Worm (Caenorhabditis elegans) whole organism, L4 larva: ENCODE results near the gene misc-1.

Source experiments
- F10B5.3 ChIP-seq: sonication (generic microtip); optimal IDR thresholded peaks from 2 replicates; lab custom pipeline; 2016; ENCODE audit warnings: mild to moderate bottlenecking, missing genetic modification characterization, missing compliant biosample characterization
- Y105C5A.15 ChIP-seq: fragments of 200-800 bp; sonication (Bioruptor generic); IDR thresholded peaks from 2 replicates; pipeline ENCODE4 v1.3.6; 2022; ENCODE audit warnings: missing genetic modification characterization, missing compliant biosample characterization
- Y75B8A.6 ChIP-seq: fragments of 200-800 bp; sonication (Bioruptor generic); IDR thresholded peaks from 2 replicates; pipeline ENCODE4 v1.3.6; 2022; ENCODE audit warnings: missing genetic modification reagents, missing genetic modification characterization, missing compliant biosample characterization
- ZK546.5 ChIP-seq, 2 experiments: sonication (generic microtip); optimal IDR thresholded peaks; 2 replicates each; lab custom pipeline; 2017; ENCODE audit warnings: missing biosample characterization in 2 of 2, missing genetic modification characterization in 2 of 2
- aha-1 ChIP-seq: fragments of 150-350 bp; peaks from one replicate; lab custom pipeline; 2014; ENCODE audit warnings: missing biosample characterization, missing genetic modification characterization
- aly-2 ChIP-seq: sonication (generic microtip); optimal IDR thresholded peaks from 2 replicates; lab custom pipeline; 2018; ENCODE audit warnings: missing biosample characterization, missing genetic modification characterization
- ceh-20 ChIP-seq: fragments of 200-800 bp; sonication (Bioruptor generic); IDR thresholded peaks from 2 replicates; pipeline ENCODE4 v1.3.6; 2022; ENCODE audit warnings: missing genetic modification reagents, missing genetic modification characterization, missing compliant biosample characterization
- ceh-82 ChIP-seq: sonication (generic microtip); optimal IDR thresholded peaks from 2 replicates; lab custom pipeline; 2017; ENCODE audit warnings: missing biosample characterization, missing genetic modification characterization
- ces-1 ChIP-seq: fragments of 150-350 bp; sonication (generic microtip); optimal IDR thresholded peaks from 4 replicates; lab custom pipeline; 2014; ENCODE audit warnings: missing biosample characterization, missing genetic modification reagents, missing genetic modification characterization
- cey-2 ChIP-seq: sonication (generic microtip); optimal IDR thresholded peaks from 3 replicates; lab custom pipeline; 2017; ENCODE audit warnings: missing genetic modification characterization, mild to moderate bottlenecking, missing compliant biosample characterization, antibody characterized with exemption, borderline replicate concordance; ENCODE audit not compliant: insufficient read depth
- daf-16 ChIP-seq, 3 experiments: sonication (generic microtip); optimal IDR thresholded peaks; 2 replicates each; lab custom pipeline; 2016 to 2017; ENCODE audit warnings: missing genetic modification characterization in 3 of 3, missing genetic modification reagents in 3 of 3, mild to moderate bottlenecking in 2 of 3, missing compliant biosample characterization in 2 of 3, missing biosample characterization in 1 of 3, moderate library complexity in 1 of 3
- daf-19 ChIP-seq: fragments of 200-800 bp; sonication (Bioruptor generic); conservative IDR thresholded peaks from 2 replicates; pipeline ENCODE4 v1.3.6; 2022; ENCODE audit warnings: missing genetic modification characterization, missing compliant biosample characterization
- dmd-6 ChIP-seq: fragments of 200-800 bp; sonication (Bioruptor generic); IDR thresholded peaks from 2 replicates; pipeline ENCODE4 v1.3.6; 2022; ENCODE audit warnings: missing genetic modification reagents, missing genetic modification characterization, missing compliant biosample characterization
- dmd-8 ChIP-seq: fragments of 200-800 bp; sonication (Bioruptor generic); IDR thresholded peaks from 2 replicates; pipeline ENCODE4 v1.3.6; 2022; ENCODE audit warnings: missing genetic modification characterization, missing compliant biosample characterization
- dpl-1 ChIP-seq: fragments of 150-350 bp; optimal IDR thresholded peaks from 2 replicates; lab custom pipeline; 2014; ENCODE audit warnings: missing biosample characterization, missing genetic modification reagents, missing genetic modification characterization
- hlh-11 ChIP-seq: fragments of 200-800 bp; sonication (Bioruptor generic); optimal IDR thresholded peaks from 2 replicates; lab custom pipeline; 2018; ENCODE audit warnings: mild to moderate bottlenecking, missing genetic modification characterization, missing compliant biosample characterization
- hlh-30 ChIP-seq: sonication (generic microtip); optimal IDR thresholded peaks from 2 replicates; lab custom pipeline; 2017; ENCODE audit warnings: antibody characterized with exemption, mild to moderate bottlenecking, missing genetic modification characterization, missing compliant biosample characterization; ENCODE audit not compliant: insufficient read depth
- lin-1 ChIP-seq: fragments of 200-800 bp; sonication (Bioruptor generic); IDR thresholded peaks from 2 replicates; pipeline ENCODE4 v1.3.6; 2022; ENCODE audit warnings: missing genetic modification reagents, missing genetic modification characterization, missing compliant biosample characterization
- lin-39 ChIP-seq: fragments of 150-350 bp; optimal IDR thresholded peaks from 2 replicates; lab custom pipeline; 2014; ENCODE audit warnings: missing biosample characterization, missing genetic modification reagents, missing genetic modification characterization
- lir-3 ChIP-seq: sonication (generic microtip); optimal IDR thresholded peaks from 2 replicates; lab custom pipeline; 2016; ENCODE audit warnings: mild to moderate bottlenecking, missing genetic modification characterization, missing compliant biosample characterization
- lsy-2 ChIP-seq, 2 experiments: fragments of 150-350 bp in 1 of 2; sonication (generic microtip) in 1 of 2; optimal IDR thresholded peaks; 2 replicates each; lab custom pipeline; 2014 to 2017; ENCODE audit warnings: missing biosample characterization in 2 of 2, missing genetic modification characterization in 2 of 2
- madf-5 ChIP-seq, 2 experiments: fragments of 200-800 bp; sonication (Bioruptor generic); IDR thresholded peaks; 2 replicates each; pipeline ENCODE4 v1.3.6; 2022; ENCODE audit warnings: missing compliant biosample characterization in 2 of 2, missing genetic modification characterization in 2 of 2
- mdl-1 ChIP-seq, 2 experiments: fragments of 150-350 bp in 1 of 2; sonication (generic microtip) in 1 of 2; optimal IDR thresholded peaks; 2 replicates each; lab custom pipeline; 2014 to 2017; ENCODE audit warnings: missing biosample characterization in 2 of 2, missing genetic modification characterization in 2 of 2
- mdt-29 ChIP-seq: fragments of 200-800 bp; sonication (Bioruptor generic); IDR thresholded peaks from 2 replicates; pipeline ENCODE4 v1.3.6; 2022; ENCODE audit warnings: missing genetic modification reagents, missing genetic modification characterization, missing compliant biosample characterization
- mep-1 ChIP-seq: fragments of 150-350 bp; sonication (generic microtip); optimal IDR thresholded peaks from 3 replicates; lab custom pipeline; 2014; ENCODE audit warnings: missing biosample characterization, missing genetic modification characterization
- mes-2 ChIP-seq: sonication (generic microtip); optimal IDR thresholded peaks from 2 replicates; lab custom pipeline; 2016; ENCODE audit warnings: missing genotype, mild to moderate bottlenecking, missing genetic modification characterization, missing compliant biosample characterization; ENCODE audit not compliant: poor library complexity, severe bottlenecking
- mxl-3 ChIP-seq: fragments of 200-800 bp; sonication (Bioruptor generic); optimal IDR thresholded peaks from 2 replicates; lab custom pipeline; 2018; ENCODE audit warnings: mild to moderate bottlenecking, missing genetic modification characterization, missing compliant biosample characterization
- nhr-111 ChIP-seq: fragments of 200-800 bp; sonication (Bioruptor generic); optimal IDR thresholded peaks from 2 replicates; lab custom pipeline; 2018; ENCODE audit warnings: mild to moderate bottlenecking, missing genetic modification characterization, missing compliant biosample characterization
- nhr-237 ChIP-seq: sonication (generic microtip); optimal IDR thresholded peaks from 2 replicates; lab custom pipeline; 2017; ENCODE audit warnings: missing biosample characterization, missing genetic modification characterization
- nhr-25 ChIP-seq: sonication (generic microtip); optimal IDR thresholded peaks from 2 replicates; lab custom pipeline; 2017; ENCODE audit warnings: missing genetic modification characterization, mild to moderate bottlenecking, missing compliant biosample characterization, antibody characterized with exemption, moderate library complexity, borderline replicate concordance; ENCODE audit not compliant: insufficient read depth
- nhr-28 ChIP-seq: fragments of 150-350 bp; optimal IDR thresholded peaks from 2 replicates; lab custom pipeline; 2014; ENCODE audit warnings: missing biosample characterization, missing genetic modification characterization
- nhr-41 ChIP-seq: fragments of 200-800 bp; sonication (Bioruptor generic); IDR thresholded peaks from 2 replicates; pipeline ENCODE4 v1.3.6; 2022; ENCODE audit warnings: missing genetic modification reagents, missing genetic modification characterization, missing compliant biosample characterization
- nhr-48 ChIP-seq: sonication (generic microtip); optimal IDR thresholded peaks from 2 replicates; lab custom pipeline; 2016; ENCODE audit warnings: mild to moderate bottlenecking, missing genetic modification characterization, missing compliant biosample characterization
- nhr-77 ChIP-seq: fragments of 150-350 bp; optimal IDR thresholded peaks from 2 replicates; lab custom pipeline; 2014; ENCODE audit warnings: missing biosample characterization, missing genetic modification characterization
- pqm-1 ChIP-seq: sonication (generic microtip); optimal IDR thresholded peaks from 2 replicates; lab custom pipeline; 2017; ENCODE audit warnings: missing biosample characterization, missing genetic modification characterization
- rbr-2 ChIP-seq: sonication (generic microtip); optimal IDR thresholded peaks from 2 replicates; lab custom pipeline; 2016; ENCODE audit warnings: missing genotype, missing genetic modification characterization, missing compliant biosample characterization
- set-16 ChIP-seq: fragments of 200-800 bp; sonication (Bioruptor generic); IDR thresholded peaks from 2 replicates; pipeline ENCODE4 v1.3.6; 2022; ENCODE audit warnings: missing genetic modification reagents, missing genetic modification characterization, missing compliant biosample characterization
- skn-1 ChIP-seq: fragments of 150-350 bp; optimal IDR thresholded peaks from 2 replicates; lab custom pipeline; 2014; ENCODE audit warnings: missing biosample characterization, missing genetic modification characterization
- unc-62 ChIP-seq, 3 experiments: fragments of 150-350 bp in 1 of 3; sonication (generic microtip); optimal IDR thresholded peaks in 2 of 3; peaks in 1 of 3; 1 replicate in 1 of 3; 2 replicates in 2 of 3; lab custom pipeline; 2014 to 2017; ENCODE audit warnings: missing biosample characterization in 3 of 3, missing genetic modification characterization in 3 of 3, missing genetic modification reagents in 3 of 3, missing genotype in 1 of 3
- ztf-11 ChIP-seq: fragments of 150-350 bp; optimal IDR thresholded peaks from 2 replicates; lab custom pipeline; 2014; ENCODE audit warnings: missing biosample characterization, missing genetic modification characterization
- ztf-7 ChIP-seq: fragments of 150-350 bp; optimal IDR thresholded peaks from 2 replicates; lab custom pipeline; 2014; ENCODE audit warnings: missing biosample characterization, missing genetic modification characterization

misc-1 gene

DNA sequence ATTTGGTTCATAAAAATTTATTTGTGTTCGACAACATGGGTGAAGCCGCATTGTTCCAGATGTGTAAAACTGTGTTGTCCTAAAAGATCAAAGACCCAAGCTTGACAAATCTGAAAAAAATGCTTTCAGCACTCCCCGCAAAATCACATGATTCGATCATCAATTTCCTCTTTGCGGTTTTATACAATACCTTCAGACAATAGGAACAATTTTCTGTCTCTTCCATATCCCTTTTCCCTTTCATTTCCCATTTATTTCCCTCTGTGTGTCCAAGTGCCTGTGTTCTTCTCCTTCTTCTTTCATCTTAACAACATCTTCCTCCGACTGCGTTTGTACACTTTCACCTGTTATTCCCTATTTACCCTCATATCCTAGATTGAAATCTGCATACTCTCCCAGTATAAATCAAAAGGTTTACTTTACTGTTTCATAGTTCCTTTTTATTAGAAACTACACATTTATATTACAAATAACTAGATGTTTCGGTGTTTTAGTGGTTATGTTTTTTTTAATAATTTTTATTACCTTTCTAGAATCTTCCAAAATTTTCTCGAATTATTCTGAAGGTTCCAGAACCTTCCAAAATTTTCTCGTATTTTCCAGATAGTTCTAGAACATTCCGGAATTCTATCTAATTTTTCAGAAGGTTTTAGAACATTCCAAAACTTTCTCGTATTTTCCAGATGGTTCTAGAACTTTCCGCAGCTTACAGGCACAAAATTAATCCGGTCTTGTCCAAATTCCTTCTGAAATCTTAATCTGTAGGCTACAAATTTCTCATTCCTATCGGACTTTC, 14.8 kb downstream of the misc-1 start, which contains the start of gene K01A2.5:
Gene K01A2.5, plus strand, starts transcription at position 297 of the 796 bp plus-strand sequence.
- TF ChIP-seq lsy-2 (tag; optimal IDR thresholded peaks at IDR 0.05; lab: Kevin White, UChicago) (no peak), nhr-25 (tag; lab: Kevin White, UChicago) (peak; percentile 57), unc-62 (GFP tag; optimal IDR thresholded peaks at IDR 0.05 in 1 of 2; lab: Kevin White, UChicago) (peak in 1 of 2 experiments; percentile 96), unc-62 (tag; optimal IDR thresholded peaks at IDR 0.05; lab: Kevin White, UChicago) (no peak), aly-2 (tag; lab: Kevin White, UChicago) (no peak), cey-2 (tag; lab: Kevin White, UChicago) (peak; percentile 31), hlh-30 (tag; lab: Kevin White, UChicago) (peak; percentile 58), ceh-20 (no peak), dmd-8 (GFP tag; lab: Robert Waterston, UW) (no peak), daf-16 (GFP tag; optimal IDR thresholded peaks at IDR 0.05; lab: Kevin White, UChicago) (no peak), daf-16 (tag; optimal IDR thresholded peaks at IDR 0.05; lab: Kevin White, UChicago) (no peak), F10B5.3 (no peak), rbr-2 (tag; lab: Kevin White, UChicago) (no peak), nhr-48 (peak; percentile 10), daf-19 (no peak), ces-1 (no peak), ceh-82 (no peak), ZK546.5 (tag; optimal IDR thresholded peaks at IDR 0.05; lab: Kevin White, UChicago) (no peak), skn-1 (tag; lab: Kevin White, UChicago) (no peak), mep-1 (no peak), nhr-28 (tag; lab: Kevin White, UChicago) (peak; percentile 66), mdl-1 (tag; optimal IDR thresholded peaks at IDR 0.05; lab: Kevin White, UChicago) (peak in 1 of 2 experiments; percentile 23), madf-5 (GFP tag; IDR thresholded peaks at IDR 0.05; lab: Robert Waterston, UW) (no peak), mxl-3 (GFP tag; lab: Kevin White, UChicago) (peak; percentile 35), set-16 (no peak), Y75B8A.6 (GFP tag; lab: Robert Waterston, UW) (no peak), lir-3 (tag; lab: Kevin White, UChicago) (no peak), dmd-6 (no peak), nhr-237 (no peak), hlh-11 (peak; percentile 34), dpl-1 (GFP tag; lab: Kevin White, UChicago) (no peak), mes-2 (tag; lab: Kevin White, UChicago) (no peak)
- TF ChIP-seq, all 104 proteins: peak for 9

ce11 chrII:303927-304711, 17.7 kb downstream of the misc-1 start:
- TF ChIP-seq aha-1 (tag; lab: Kevin White, UChicago) (peak; percentile 92), nhr-41 (GFP tag; lab: Robert Waterston, UW) (no peak), set-16 (peak; percentile 83), dmd-8 (GFP tag; lab: Robert Waterston, UW) (no peak)

DNA sequence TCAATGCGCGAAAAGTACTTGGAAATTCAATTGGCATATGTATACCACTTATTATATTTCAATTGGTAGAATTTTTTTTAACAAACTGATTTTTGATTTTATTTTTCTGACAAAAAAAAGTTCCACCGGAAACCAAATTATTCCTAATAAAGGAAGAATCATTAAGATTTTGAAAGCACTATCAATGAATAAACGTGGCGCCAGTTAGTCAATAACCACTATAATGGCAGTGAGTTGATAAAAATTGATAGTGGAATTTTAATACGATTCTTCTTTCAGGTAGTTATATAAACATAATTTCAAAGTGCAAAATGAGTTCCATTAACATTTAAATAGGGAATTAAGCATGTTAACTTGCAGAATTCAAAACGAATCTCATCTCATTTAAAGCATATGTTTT, 19.2 kb downstream of the misc-1 start, which contains the start of gene col-69:
Gene col-69, minus strand, starts transcription at position 101 of the 400 bp plus-strand sequence.
- no peak for TF ChIP-seq ztf-11 (tag; lab: Kevin White, UChicago)
- no peak for TF ChIP-seq nhr-25 (tag; lab: Kevin White, UChicago)
- TF ChIP-seq pqm-1 (tag; lab: Kevin White, UChicago), result peak; percentile 22
- no peak for TF ChIP-seq lin-1
- TF ChIP-seq daf-16 (GFP tag; optimal IDR thresholded peaks at IDR 0.05; lab: Kevin White, UChicago), result no peak
- TF ChIP-seq daf-16 (tag; optimal IDR thresholded peaks at IDR 0.05; lab: Kevin White, UChicago), result peak; percentile 13
- no peak for TF ChIP-seq set-16
- TF ChIP-seq ztf-7 (tag; lab: Kevin White, UChicago), result no peak
- no peak for TF ChIP-seq nhr-77
- no peak for TF ChIP-seq lin-39 (tag; lab: Kevin White, UChicago)
- no peak for TF ChIP-seq F10B5.3
- peak; percentile 8 for TF ChIP-seq nhr-28 (tag; lab: Kevin White, UChicago)
- no peak for TF ChIP-seq Y105C5A.15
- TF ChIP-seq mdt-29 (GFP tag; lab: Robert Waterston, UW), result no peak
- TF ChIP-seq nhr-111 (GFP tag; lab: Kevin White, UChicago), result no peak
